Fruit fly (Drosophila melanogaster) whole organism, wandering third instar larva: Measurements from ENCODE around the gene zld.

Experiments used
- Dfd ChIP-seq: fragments of >200 bp; optimal IDR thresholded peaks from 2 replicates; lab custom pipeline; 2017; ENCODE audit warnings: missing biosample characterization, missing genetic modification characterization
- Dif ChIP-seq: fragments of 200-275, 200-300 bp; sonication (Bioruptor generic); optimal IDR thresholded peaks from 2 replicates; lab custom pipeline; 2018; ENCODE audit warnings: missing biosample characterization, missing genetic modification characterization; ENCODE audit not compliant: partially characterized antibody
- HLH106 ChIP-seq: fragments of 200-800 bp; optimal IDR thresholded peaks from 3 replicates; lab custom pipeline; 2019; ENCODE audit warnings: missing biosample characterization, mild to moderate bottlenecking, missing genetic modification characterization, moderate library complexity
- Hr78 ChIP-seq: fragments of >200 bp; optimal IDR thresholded peaks from 2 replicates; lab custom pipeline; 2017; ENCODE audit warnings: missing biosample characterization, missing genetic modification characterization
- Hr83 ChIP-seq: fragments of 200-300 bp; sonication (Bioruptor generic); optimal IDR thresholded peaks from 2 replicates; lab custom pipeline; 2016; ENCODE audit warnings: missing biosample characterization, mild to moderate bottlenecking, missing genetic modification characterization, moderate library complexity; ENCODE audit not compliant: poor library complexity, severe bottlenecking
- Mio ChIP-seq: sonication (Bioruptor generic); optimal IDR thresholded peaks from 2 replicates; lab custom pipeline; 2016; ENCODE audit warnings: missing biosample characterization, missing genetic modification characterization
- br ChIP-seq: fragments of 200-800 bp; sonication (Bioruptor generic); optimal IDR thresholded peaks from 2 replicates; lab custom pipeline; 2016; ENCODE audit warnings: missing biosample characterization, missing genetic modification characterization
- pan ChIP-seq: fragments of >200 bp; optimal IDR thresholded peaks from 2 replicates; lab custom pipeline; 2017
- psq ChIP-seq: fragments of 200-800 bp; sonication (Bioruptor generic); optimal IDR thresholded peaks from 3 replicates; lab custom pipeline; 2017; ENCODE audit warnings: missing biosample characterization, mild to moderate bottlenecking, missing genetic modification characterization, moderate library complexity
- sv ChIP-seq: fragments of 200-800 bp; sonication (Bioruptor generic); optimal IDR thresholded peaks from 3 replicates; lab custom pipeline; 2016; ENCODE audit warnings: missing biosample characterization, missing genetic modification characterization
- woc ChIP-seq: sonication (Bioruptor generic); optimal IDR thresholded peaks from 2 replicates; lab custom pipeline; 2016; ENCODE audit warnings: missing biosample characterization, mild to moderate bottlenecking, missing genetic modification characterization

DNA sequence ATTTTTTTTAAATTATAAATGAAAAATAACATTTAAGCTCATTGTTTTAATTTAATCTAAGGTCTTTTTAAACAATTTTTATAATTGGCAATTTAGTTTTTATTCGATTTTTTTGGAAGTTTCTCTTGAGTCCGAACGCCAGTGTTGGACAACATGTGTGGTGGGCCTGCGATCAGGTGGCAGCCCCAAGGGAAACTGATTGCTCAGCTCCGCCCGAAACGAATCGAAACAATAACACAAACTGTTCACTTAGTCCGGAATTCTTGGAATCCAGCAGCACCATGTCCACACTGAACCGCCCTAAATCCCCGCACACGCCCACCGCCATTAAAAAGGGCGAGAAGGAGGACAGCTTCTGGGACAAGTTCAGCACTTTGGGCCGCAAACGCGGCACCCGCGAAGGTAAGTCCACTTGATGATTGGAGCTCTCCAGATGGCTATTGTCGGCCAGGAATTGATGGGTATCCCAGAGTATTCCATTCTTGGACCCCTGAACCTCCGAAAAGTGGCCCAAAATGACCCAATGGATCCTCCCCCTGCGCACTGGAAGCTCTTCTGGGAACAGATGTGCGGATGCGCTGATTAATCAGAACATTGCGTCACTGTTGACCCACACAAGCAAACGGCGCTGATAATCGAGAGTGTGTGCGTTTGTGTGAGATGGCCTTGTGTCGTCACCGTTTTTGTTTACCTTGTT lies 37.3 kb downstream of the zld start, which contains the start of gene parvin:
- TF ChIP-seq HLH106 (tag; lab: Kevin White, UChicago) (no peak), Dfd (GFP tag; lab: Kevin White, UChicago) (no peak), pan (no peak), Dif (GFP tag; lab: Kevin White, UChicago) (no peak), Mio (GFP tag; lab: Kevin White, UChicago) (no peak), Hr78 (GFP tag; lab: Kevin White, UChicago) (no peak), woc (GFP tag; lab: Kevin White, UChicago) (no peak), psq (GFP tag; lab: Kevin White, UChicago) (no peak), br (GFP tag; lab: Kevin White, UChicago) (no peak), Hr83 (GFP tag; lab: Kevin White, UChicago) (no peak), sv (no peak)
